Worm (Caenorhabditis elegans) whole organism, L1 larva: ENCODE results near the gene B0524.3.

Experiments used
- C04F5.9 ChIP-seq: sonication (generic microtip); optimal IDR thresholded peaks from 2 replicates; lab custom pipeline; 2016; ENCODE audit warnings: missing genetic modification characterization, missing compliant biosample characterization
- C34B4.2 ChIP-seq: sonication (generic microtip); optimal IDR thresholded peaks from 2 replicates; lab custom pipeline; 2017; ENCODE audit warnings: mild to moderate bottlenecking, missing genetic modification characterization, missing compliant biosample characterization
- Y116A8C.19 ChIP-seq: sonication (generic microtip); optimal IDR thresholded peaks from 2 replicates; lab custom pipeline; 2016; ENCODE audit warnings: missing compliant biosample characterization, missing genetic modification characterization, borderline replicate concordance
- aha-1 ChIP-seq: fragments of 150-350 bp; optimal IDR thresholded peaks from 2 replicates; lab custom pipeline; 2014; ENCODE audit warnings: missing biosample characterization, missing genetic modification characterization
- alr-1 ChIP-seq: fragments of 200-800 bp; sonication (Bioruptor generic); optimal IDR thresholded peaks from 2 replicates; lab custom pipeline; 2018; ENCODE audit warnings: borderline replicate concordance, mild to moderate bottlenecking, missing genetic modification characterization, missing compliant biosample characterization
- aly-2 ChIP-seq: fragments of 150-350 bp; optimal IDR thresholded peaks from 2 replicates; lab custom pipeline; 2014; ENCODE audit warnings: missing biosample characterization, missing genetic modification characterization
- blmp-1 ChIP-seq: fragments of 150-350 bp; optimal IDR thresholded peaks from 2 replicates; lab custom pipeline; 2014; ENCODE audit warnings: missing biosample characterization, missing genetic modification characterization
- ceh-63 ChIP-seq: fragments of 200-800 bp; sonication (Bioruptor generic); optimal IDR thresholded peaks from 2 replicates; lab custom pipeline; 2018; ENCODE audit warnings: mild to moderate bottlenecking, missing genetic modification characterization, missing compliant biosample characterization
- ceh-88 ChIP-seq: fragments of 200-800 bp; sonication (Bioruptor generic); IDR thresholded peaks from 2 replicates; pipeline ENCODE4 v1.3.6; 2022; ENCODE audit warnings: missing genetic modification characterization, missing compliant biosample characterization
- ceh-90 ChIP-seq: sonication (generic microtip); optimal IDR thresholded peaks from 2 replicates; lab custom pipeline; 2016; ENCODE audit warnings: missing genetic modification characterization, missing compliant biosample characterization
- ces-1 ChIP-seq: fragments of 150-350 bp; optimal IDR thresholded peaks from 2 replicates; lab custom pipeline; 2014; ENCODE audit warnings: missing biosample characterization, missing genetic modification reagents, missing genetic modification characterization
- dpl-1 ChIP-seq, 3 experiments: fragments of 150-350 bp in 2 of 3; sonication (generic microtip) in 1 of 3; optimal IDR thresholded peaks; 2 replicates each; lab custom pipeline; 2014 to 2017; ENCODE audit warnings: missing biosample characterization in 3 of 3, missing genetic modification characterization in 3 of 3, missing genetic modification reagents in 3 of 3
- dsc-1 ChIP-seq: sonication (generic microtip); optimal IDR thresholded peaks from 2 replicates; lab custom pipeline; 2016; ENCODE audit warnings: mild to moderate bottlenecking, missing genetic modification characterization, missing compliant biosample characterization
- efl-1 ChIP-seq, 4 experiments: fragments of 150-350 bp; optimal IDR thresholded peaks in 3 of 4; peaks in 1 of 4; 1 replicate in 1 of 4; 2 replicates in 3 of 4; lab custom pipeline; 2014; ENCODE audit warnings: missing biosample characterization in 2 of 4, missing genetic modification characterization in 2 of 4, missing genetic modification reagents in 2 of 4
- egl-27 ChIP-seq, 2 experiments: fragments of 150-350 bp in 1 of 2; sonication (generic microtip); optimal IDR thresholded peaks; 3 replicates each; lab custom pipeline; 2017 to 2018; ENCODE audit warnings: missing biosample characterization in 2 of 2, missing genetic modification characterization in 2 of 2, missing genetic modification reagents in 2 of 2
- elt-3 ChIP-seq, 6 experiments: fragments of 150-350 bp in 1 of 6; sonication (generic microtip); optimal IDR thresholded peaks; 2 replicates each; lab custom pipeline; 2017 to 2018; ENCODE audit warnings: missing biosample characterization in 6 of 6, missing genetic modification characterization in 6 of 6, inconsistent platforms in 1 of 6
- fkh-10 ChIP-seq: sonication (generic microtip); optimal IDR thresholded peaks from 2 replicates; lab custom pipeline; 2017; ENCODE audit warnings: missing biosample characterization, missing genetic modification reagents, missing genetic modification characterization
- fos-1 ChIP-seq: fragments of 150-350 bp; optimal IDR thresholded peaks from 2 replicates; lab custom pipeline; 2014; ENCODE audit warnings: missing biosample characterization, missing genetic modification characterization
- hpl-2 ChIP-seq: fragments of 150-350 bp; optimal IDR thresholded peaks from 2 replicates; lab custom pipeline; 2014; ENCODE audit warnings: missing biosample characterization, missing genetic modification reagents, missing genetic modification characterization
- irx-1 ChIP-seq: sonication (generic microtip); optimal IDR thresholded peaks from 2 replicates; lab custom pipeline; 2016; ENCODE audit warnings: missing genetic modification characterization, missing compliant biosample characterization
- isw-1 ChIP-seq: fragments of 200-800 bp; sonication (Bioruptor generic); IDR thresholded peaks from 2 replicates; pipeline ENCODE4 v1.3.6; 2022; ENCODE audit warnings: missing genetic modification characterization, missing compliant biosample characterization
- lin-14 ChIP-seq: fragments of 200-800 bp; sonication (Bioruptor generic); optimal IDR thresholded peaks from 2 replicates; lab custom pipeline; 2018; ENCODE audit warnings: mild to moderate bottlenecking, missing genetic modification characterization, moderate library complexity, missing compliant biosample characterization
- lin-15B ChIP-seq: fragments of 150-350 bp; sonication (generic microtip); optimal IDR thresholded peaks from 3 replicates; lab custom pipeline; 2014; ENCODE audit warnings: missing biosample characterization, missing genetic modification characterization
- mab-9 ChIP-seq: fragments of 200-800 bp; sonication (Bioruptor generic); IDR thresholded peaks from 2 replicates; pipeline ENCODE4 v1.3.6; 2022; ENCODE audit warnings: missing genetic modification reagents, missing genetic modification characterization, missing compliant biosample characterization
- nhr-11 ChIP-seq: fragments of 150-350 bp; optimal IDR thresholded peaks from 2 replicates; lab custom pipeline; 2014; ENCODE audit warnings: missing biosample characterization, missing genetic modification characterization
- nhr-12 ChIP-seq: sonication (generic microtip); optimal IDR thresholded peaks from 2 replicates; lab custom pipeline; 2017; ENCODE audit warnings: missing biosample characterization, missing genetic modification characterization
- nhr-237 ChIP-seq: fragments of 150-350 bp; optimal IDR thresholded peaks from 2 replicates; lab custom pipeline; 2014; ENCODE audit warnings: missing biosample characterization, missing genetic modification characterization
- nhr-47 ChIP-seq: sonication (generic microtip); optimal IDR thresholded peaks from 2 replicates; lab custom pipeline; 2016; ENCODE audit warnings: mild to moderate bottlenecking, missing genetic modification characterization, moderate library complexity, missing compliant biosample characterization
- nhr-76 ChIP-seq: sonication (generic microtip); optimal IDR thresholded peaks from 2 replicates; lab custom pipeline; 2017; ENCODE audit warnings: missing biosample characterization, missing genetic modification characterization
- nhr-84 ChIP-seq: sonication (generic microtip); optimal IDR thresholded peaks from 2 replicates; lab custom pipeline; 2017; ENCODE audit warnings: missing biosample characterization, missing genetic modification characterization
- nhr-85 ChIP-seq: sonication (generic microtip); peaks from one replicate; lab custom pipeline; 2016; ENCODE audit warnings: missing genetic modification characterization, inconsistent platforms, missing compliant biosample characterization
- pqm-1 ChIP-seq: sonication (generic microtip); optimal IDR thresholded peaks from 3 replicates; lab custom pipeline; 2017; ENCODE audit warnings: missing biosample characterization, missing genetic modification characterization
- rnt-1 ChIP-seq: sonication (generic microtip); optimal IDR thresholded peaks from 2 replicates; lab custom pipeline; 2016; ENCODE audit warnings: mild to moderate bottlenecking, missing genetic modification characterization, moderate library complexity, missing compliant biosample characterization
- skn-1 ChIP-seq: fragments of 150-350 bp; optimal IDR thresholded peaks from 2 replicates; lab custom pipeline; 2014; ENCODE audit warnings: missing biosample characterization, missing genetic modification characterization
- snpc-4 ChIP-seq: fragments of 150-350 bp; optimal IDR thresholded peaks from 2 replicates; lab custom pipeline; 2014; ENCODE audit warnings: missing biosample characterization, missing genetic modification characterization
- snu-23 ChIP-seq: sonication (generic microtip); optimal IDR thresholded peaks from 2 replicates; lab custom pipeline; 2016; ENCODE audit warnings: missing genetic modification characterization, missing compliant biosample characterization
- sox-4 ChIP-seq: sonication (generic microtip); optimal IDR thresholded peaks from 2 replicates; lab custom pipeline; 2016; ENCODE audit warnings: missing genetic modification characterization, missing compliant biosample characterization
- swsn-7 ChIP-seq: sonication (generic microtip); optimal IDR thresholded peaks from 2 replicates; lab custom pipeline; 2016; ENCODE audit warnings: missing genetic modification characterization, missing compliant biosample characterization
- tbx-2 ChIP-seq: sonication (generic microtip); optimal IDR thresholded peaks from 2 replicates; lab custom pipeline; 2016; ENCODE audit warnings: missing genetic modification characterization, missing compliant biosample characterization
- unc-130 ChIP-seq: fragments of 150-350 bp; optimal IDR thresholded peaks from 2 replicates; lab custom pipeline; 2017; ENCODE audit warnings: missing biosample characterization, missing genetic modification characterization, inconsistent platforms
- unc-62 ChIP-seq: fragments of 150-350 bp; optimal IDR thresholded peaks from 2 replicates; lab custom pipeline; 2014; ENCODE audit warnings: missing biosample characterization, missing genetic modification reagents, missing genetic modification characterization
- unc-98 ChIP-seq: fragments of 200-800 bp; sonication (Bioruptor generic); IDR thresholded peaks from 2 replicates; pipeline ENCODE4 v1.3.6; 2022; ENCODE audit warnings: missing genetic modification characterization, missing compliant biosample characterization
- xbp-1 ChIP-seq: sonication (generic microtip); optimal IDR thresholded peaks from 2 replicates; lab custom pipeline; 2016; ENCODE audit warnings: missing genetic modification characterization, missing compliant biosample characterization
- zip-4 ChIP-seq: fragments of 200-800 bp; sonication (Bioruptor generic); optimal IDR thresholded peaks from 2 replicates; lab custom pipeline; 2018; ENCODE audit warnings: mild to moderate bottlenecking, missing genetic modification characterization, moderate library complexity, missing compliant biosample characterization

The B0524.3 gene

ce11 chrIII:1925048-1925537, 37.6 kb downstream of the B0524.3 start (continued):
- TF ChIP-seq ceh-63 (no peak), nhr-237 (tag; lab: Kevin White, UChicago) (peak; percentile 79), lin-14 (peak; percentile 100), alr-1 (tag; lab: Kevin White, UChicago) (no peak), ces-1 (GFP tag; lab: Kevin White, UChicago) (no peak), ceh-88 (GFP tag; lab: Robert Waterston, UW) (peak; percentile 91), unc-98 (GFP tag; lab: Robert Waterston, UW) (peak; percentile 22; the same call in 1 of the 2 replicates), swsn-7 (tag; lab: Kevin White, UChicago) (peak; percentile 98), dsc-1 (tag; lab: Kevin White, UChicago) (peak; percentile 98), zip-4 (peak; percentile 70), irx-1 (tag; lab: Kevin White, UChicago) (peak; percentile 99), nhr-84 (tag; lab: Kevin White, UChicago) (no peak), unc-130 (tag; lab: Kevin White, UChicago) (peak; percentile 97), nhr-12 (tag; lab: Kevin White, UChicago) (peak; percentile 6), rnt-1 (tag; lab: Kevin White, UChicago) (peak; percentile 94), blmp-1 (peak; percentile 96), xbp-1 (tag; lab: Kevin White, UChicago) (peak; percentile 94), aly-2 (peak; percentile 85), unc-62 (GFP tag; lab: Kevin White, UChicago) (peak; percentile 81), snu-23 (GFP tag; lab: Kevin White, UChicago) (peak; percentile 98), nhr-76 (tag; lab: Kevin White, UChicago) (no peak), nhr-47 (peak; percentile 99), efl-1 (optimal IDR thresholded peaks at IDR 0.05; lab: Kevin White, UChicago) (peak; percentile 86 to 93), efl-1 (GFP tag; optimal IDR thresholded peaks at IDR 0.05 in 1 of 2; lab: Kevin White, UChicago) (peak; percentile 34 to 97), pqm-1 (tag; lab: Kevin White, UChicago) (peak; percentile 94), skn-1 (tag; lab: Kevin White, UChicago) (peak; percentile 86), lin-15B (tag; lab: Kevin White, UChicago) (peak; percentile 40), fos-1 (tag; lab: Kevin White, UChicago) (peak; percentile 92), hpl-2 (peak; percentile 40), tbx-2 (tag; lab: Kevin White, UChicago) (peak; percentile 99), nhr-11 (tag; lab: Kevin White, UChicago) (peak; percentile 95), sox-4 (tag; lab: Kevin White, UChicago) (peak; percentile 94), fkh-10 (GFP tag; lab: Kevin White, UChicago) (peak; percentile 94), aha-1 (tag; lab: Kevin White, UChicago) (peak; percentile 89), mab-9 (GFP tag; lab: Robert Waterston, UW) (peak; percentile 88), dpl-1 (GFP tag; optimal IDR thresholded peaks at IDR 0.05; lab: Kevin White, UChicago) (peak; percentile 64 to 71 (median 70)), elt-3 (tag; optimal IDR thresholded peaks at IDR 0.05; lab: Kevin White, UChicago) (peak in 4 of 6 experiments; percentile 51 to 95 (median 72)), C34B4.2 (tag; lab: Kevin White, UChicago) (peak; percentile 47), egl-27 (tag; optimal IDR thresholded peaks at IDR 0.05; lab: Kevin White, UChicago) (peak; percentile 95 to 99), ceh-90 (tag; lab: Kevin White, UChicago) (no peak), Y116A8C.19 (tag; lab: Kevin White, UChicago) (no peak), isw-1 (peak; percentile 79), C04F5.9 (tag; lab: Kevin White, UChicago) (peak; percentile 80), snpc-4 (peak; percentile 78), nhr-85 (tag; lab: Kevin White, UChicago) (peak; percentile 100)
- TF ChIP-seq, all 84 proteins: peak for 71
